Fruit fly (Drosophila melanogaster) ovary, adult (tissue): ENCODE data around the gene Nubpl.

Source experiments
- CG17801 ChIP-seq: fragments of 200-800 bp; optimal IDR thresholded peaks from 2 replicates; lab custom pipeline; 2019; ENCODE audit warnings: missing biosample characterization, mild to moderate bottlenecking, missing genetic modification characterization, moderate library complexity; ENCODE audit not compliant: partially characterized antibody

Nubpl gene

DNA sequence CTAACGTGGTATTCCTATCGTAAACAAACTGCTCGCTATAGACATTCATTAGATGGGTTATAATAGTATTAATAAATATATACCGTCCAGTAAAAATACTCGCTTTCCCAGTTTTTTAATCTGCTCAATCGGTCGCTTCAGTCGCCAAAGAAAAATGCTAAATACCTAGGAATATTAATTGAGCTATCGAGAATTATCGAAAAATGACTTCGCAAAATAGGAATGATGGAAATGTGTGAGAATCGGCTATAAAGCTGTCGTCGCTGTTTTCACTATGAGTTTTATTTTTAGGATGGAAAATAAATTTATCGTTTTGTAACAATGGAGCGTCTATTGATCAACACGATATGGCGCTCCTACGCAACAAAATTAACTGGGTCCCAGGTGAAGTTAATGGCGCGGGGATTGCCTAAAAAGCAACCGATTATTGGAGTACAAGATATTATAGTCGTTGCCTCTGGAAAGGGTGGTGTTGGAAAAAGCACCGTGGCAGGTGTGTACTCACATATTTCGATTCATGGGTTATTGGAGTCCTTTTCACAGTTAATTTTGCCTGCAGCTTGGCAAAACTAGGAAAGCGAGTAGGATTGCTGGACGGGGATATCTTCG is at the start of gene Nubpl:
Gene Nubpl (plus strand): TSS at position 306 of the 609 bp plus-strand sequence.
- no peak for TF ChIP-seq CG17801 (GFP tag; lab: Kevin White, UChicago)

DNA sequence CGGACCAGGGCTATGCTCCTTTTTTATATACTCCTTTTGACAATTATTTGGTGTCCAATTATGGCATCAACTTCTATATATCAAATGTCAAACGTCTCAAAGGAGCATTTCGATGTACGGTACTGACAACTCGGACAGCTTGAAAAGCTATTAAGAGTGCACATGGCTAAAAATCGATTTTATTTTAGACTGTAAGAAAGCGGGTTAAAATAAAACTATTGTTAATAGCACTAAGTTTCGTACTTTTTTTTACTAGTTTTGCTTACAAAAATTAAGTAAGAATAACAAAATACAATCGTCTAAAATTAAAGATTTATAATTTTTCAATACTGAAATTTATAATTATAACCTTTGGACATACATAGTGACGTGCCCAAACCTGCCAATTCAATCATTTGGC is 25.4 kb upstream of the Nubpl start, which contains the start of gene Ir40a:
Gene Ir40a (minus strand): TSS at position 101 of the 400 bp plus-strand sequence.
- TF ChIP-seq CG17801 (GFP tag; lab: Kevin White, UChicago) = no peak

DNA sequence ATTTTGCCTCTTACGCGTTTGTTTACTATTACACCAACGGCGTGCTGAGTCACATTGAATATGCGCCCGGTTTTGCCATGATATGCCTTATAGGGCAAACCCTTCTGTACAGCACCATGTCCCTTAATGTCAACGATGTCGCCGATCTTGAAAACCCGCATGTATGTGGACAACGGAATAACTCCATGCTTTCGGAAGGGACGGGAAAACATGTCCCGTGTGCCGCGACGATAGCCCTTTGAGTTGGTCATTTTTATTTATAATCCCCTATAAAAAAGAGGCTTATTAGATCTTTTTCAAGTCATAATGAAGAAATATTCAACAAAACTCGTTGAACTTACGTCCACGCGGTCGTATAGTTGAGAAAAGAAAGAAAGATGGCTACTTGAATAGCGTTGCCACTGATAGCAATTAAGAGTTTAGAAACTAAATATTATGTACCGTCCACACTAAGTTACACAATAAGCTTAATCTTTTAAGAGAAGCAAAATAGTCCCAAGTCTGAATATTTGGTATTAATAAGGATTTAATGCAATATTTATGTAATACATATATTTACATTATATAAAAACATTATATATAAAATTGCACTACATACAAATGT is 7.8 kb downstream of the Nubpl start, which contains the start of gene RpL21:
Gene RpL21 (minus strand): TSS at position 421 of the 604 bp plus-strand sequence.
- TF ChIP-seq CG17801 (GFP tag; lab: Kevin White, UChicago) = peak; percentile 6

DNA sequence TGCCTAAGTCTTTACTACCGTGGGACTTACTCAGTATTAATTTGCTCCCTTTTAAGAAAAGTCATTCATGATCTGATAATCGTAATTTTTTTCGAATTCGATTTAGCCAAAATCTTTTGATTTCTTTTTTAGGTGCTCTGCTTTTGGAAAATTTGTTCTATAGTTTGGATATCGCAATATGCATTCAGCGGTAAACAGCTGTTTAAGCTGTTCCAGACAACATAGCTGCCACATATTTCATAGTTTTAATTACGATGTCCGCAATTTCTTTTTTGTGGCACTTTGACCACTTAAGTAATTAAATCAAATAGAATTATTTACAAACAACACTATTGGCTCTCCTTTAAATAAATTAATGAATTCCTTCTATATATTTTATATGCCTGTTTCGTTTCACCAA is 8.5 kb downstream of the Nubpl start:
- no peak for TF ChIP-seq CG17801 (GFP tag; lab: Kevin White, UChicago)

DNA sequence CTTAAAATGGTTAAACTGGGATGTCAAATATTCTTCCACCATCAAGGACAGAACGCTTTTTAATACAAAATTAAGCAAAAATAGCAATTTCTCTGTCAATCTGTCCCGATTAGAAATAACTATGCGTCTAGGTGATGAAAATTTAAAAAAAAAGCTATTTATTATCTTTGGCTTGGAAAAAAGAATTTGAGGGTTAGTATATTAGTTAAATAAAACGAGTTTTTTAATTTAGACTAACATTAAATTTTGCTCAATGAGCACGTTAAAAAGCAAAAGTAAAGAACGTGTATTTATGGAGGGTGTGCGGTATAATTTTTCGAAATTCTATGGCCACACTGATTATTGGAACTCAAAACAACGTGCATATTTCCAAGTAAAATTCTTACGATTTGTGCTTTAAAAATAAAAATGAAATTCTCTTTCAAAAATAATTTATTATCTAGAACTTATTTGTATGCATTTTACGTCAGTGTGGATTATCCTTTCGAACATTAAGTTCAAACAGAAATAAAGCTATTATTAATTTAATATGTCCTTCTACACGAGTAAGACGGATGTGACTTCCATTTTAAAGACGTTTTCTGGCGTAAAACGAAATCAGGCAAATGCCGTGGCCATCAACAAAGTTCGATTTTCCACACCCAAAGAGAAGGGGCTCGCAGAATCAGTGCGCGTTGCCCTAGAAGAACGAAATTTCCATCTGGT is 10.0 kb downstream of the Nubpl start, which contains the start of gene Tif-IA:
Gene Tif-IA (plus strand): TSS at position 307 of the 705 bp plus-strand sequence.
- TF ChIP-seq CG17801 (GFP tag; lab: Kevin White, UChicago) = no peak

DNA sequence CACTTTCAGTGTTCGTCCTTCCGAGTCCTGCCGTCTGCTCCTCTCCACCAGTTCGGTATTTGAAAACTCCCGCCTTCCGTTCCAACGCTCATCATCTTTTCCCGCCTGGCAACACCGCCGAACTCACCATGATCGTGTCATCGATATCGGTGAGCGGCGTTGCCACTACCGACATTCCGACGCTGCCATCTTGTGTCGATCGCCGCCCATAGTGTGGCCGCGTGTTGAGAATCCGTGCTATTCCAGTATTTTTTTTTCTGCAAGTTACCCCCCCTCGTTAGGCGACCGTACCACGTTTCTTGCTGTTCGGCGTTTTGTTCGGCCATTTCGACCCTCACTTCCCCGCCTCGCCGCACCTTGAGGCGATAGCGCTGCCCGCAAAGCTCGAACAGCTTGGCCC is 21.3 kb downstream of the Nubpl start:
- no peak for TF ChIP-seq CG17801 (GFP tag; lab: Kevin White, UChicago)

DNA sequence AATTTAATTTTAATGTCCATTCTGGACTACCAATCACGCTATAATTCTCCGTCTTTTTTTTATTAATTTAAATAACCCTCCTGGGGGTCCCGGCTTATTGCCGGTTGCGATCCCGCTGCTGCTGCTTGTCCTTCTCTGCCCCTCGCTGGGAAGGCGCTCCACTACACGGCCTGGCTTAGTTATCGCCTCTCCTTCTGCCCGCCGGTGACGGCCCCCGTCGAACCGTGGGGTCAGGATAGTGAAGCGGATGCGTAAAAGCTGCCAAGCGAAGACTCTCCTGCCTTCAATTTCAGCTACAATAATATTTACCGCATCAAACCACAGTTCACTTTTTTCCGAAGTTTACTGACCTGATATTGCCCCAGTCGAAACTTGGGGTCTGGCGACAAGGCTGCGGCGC is 42.2 kb downstream of the Nubpl start:
- TF ChIP-seq CG17801 (GFP tag; lab: Kevin White, UChicago) = no peak

DNA sequence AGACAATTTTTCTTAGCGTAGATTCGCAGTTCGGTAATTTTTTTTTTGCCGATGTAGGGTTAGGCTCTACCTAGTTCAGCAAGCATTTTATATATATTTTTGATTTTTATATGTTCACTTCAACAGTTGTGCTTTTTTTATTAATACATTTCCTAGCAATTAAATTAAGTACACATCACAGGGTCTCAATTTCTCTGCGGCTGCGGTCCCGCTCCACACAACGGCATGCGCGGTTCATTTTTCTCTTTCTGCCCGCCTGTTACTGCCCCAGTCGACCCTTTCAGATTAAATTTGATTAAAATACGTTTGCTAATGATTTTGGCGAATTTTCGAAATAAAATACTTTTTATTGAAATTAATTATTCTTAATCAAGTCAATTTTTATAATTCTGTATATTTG is 53.1 kb downstream of the Nubpl start:
- no peak for TF ChIP-seq CG17801 (GFP tag; lab: Kevin White, UChicago)
